Worm (Caenorhabditis elegans): Measurements from ENCODE around the gene hst-1.

DNA sequence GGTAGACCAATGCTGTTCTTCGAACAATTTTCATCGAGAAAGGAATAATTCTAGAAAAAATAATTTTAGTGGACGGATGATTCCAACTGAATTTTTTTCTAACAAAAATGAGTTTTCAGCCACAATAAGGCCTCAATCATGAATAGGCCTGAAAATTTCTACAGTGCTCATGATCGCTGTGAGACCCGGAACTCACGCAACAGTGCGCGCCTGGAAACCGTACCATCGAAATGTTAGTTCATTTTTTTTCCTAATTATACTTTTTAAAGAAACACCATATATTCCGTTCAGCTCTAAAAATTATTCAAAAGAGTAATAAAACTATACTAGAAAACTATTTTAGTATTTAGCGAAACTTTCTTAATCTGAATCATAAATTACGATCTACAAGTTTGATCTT is 33.6 kb upstream of the hst-1 start:
- TF ChIP-seq lin-13 (tag; optimal IDR thresholded peaks at IDR 0.05) (no peak), unc-62 (GFP tag; optimal IDR thresholded peaks at IDR 0.05) (no peak), nhr-76 (tag; optimal IDR thresholded peaks at IDR 0.05) (no peak)
